Worm (Caenorhabditis elegans) whole organism, mixed stage, embryonic: ENCODE measurements around the gene clec-233.

Experiments used
- M03D4.4 ChIP-seq: sonication (generic microtip); optimal IDR thresholded peaks from 2 replicates; lab custom pipeline; 2017; ENCODE audit warnings: mild to moderate bottlenecking, missing genetic modification characterization, missing compliant biosample characterization
- bed-3 ChIP-seq: fragments of 200-800 bp; sonication (Bioruptor generic); optimal IDR thresholded peaks from 3 replicates; lab custom pipeline; 2018; ENCODE audit warnings: mild to moderate bottlenecking, missing genetic modification characterization, moderate library complexity, missing compliant biosample characterization
- blmp-1 ChIP-seq: fragments of 150-350 bp; optimal IDR thresholded peaks from 2 replicates; lab custom pipeline; 2014; ENCODE audit warnings: missing biosample characterization, missing genetic modification characterization
- ceh-43 ChIP-seq: fragments of 200-800 bp; sonication (Bioruptor generic); optimal IDR thresholded peaks from 2 replicates; lab custom pipeline; 2018; ENCODE audit warnings: mild to moderate bottlenecking, missing genetic modification characterization, moderate library complexity, missing compliant biosample characterization
- ceh-83 ChIP-seq: fragments of 200-800 bp; sonication (Bioruptor generic); optimal IDR thresholded peaks from 2 replicates; lab custom pipeline; 2018; ENCODE audit warnings: mild to moderate bottlenecking, missing genetic modification characterization, missing compliant biosample characterization
- ces-1 ChIP-seq: fragments of 150-350 bp; optimal IDR thresholded peaks from 2 replicates; lab custom pipeline; 2014; ENCODE audit warnings: missing biosample characterization, missing genetic modification reagents, missing genetic modification characterization
- cnd-1 ChIP-seq: fragments of 200-800 bp; sonication (Bioruptor generic); optimal IDR thresholded peaks from 2 replicates; lab custom pipeline; 2018; ENCODE audit warnings: mild to moderate bottlenecking, missing genetic modification characterization, missing compliant biosample characterization
- drap-1 ChIP-seq: fragments of 200-800 bp; sonication (Bioruptor generic); optimal IDR thresholded peaks from 3 replicates; lab custom pipeline; 2018; ENCODE audit warnings: mild to moderate bottlenecking, missing genetic modification characterization, missing compliant biosample characterization
- elt-1 ChIP-seq: sonication (generic microtip); optimal IDR thresholded peaks from 2 replicates; lab custom pipeline; 2017; ENCODE audit warnings: missing genetic modification characterization, mild to moderate bottlenecking, missing compliant biosample characterization, antibody characterized with exemption, moderate library complexity, borderline replicate concordance; ENCODE audit not compliant: insufficient read depth
- elt-3 ChIP-seq: fragments of 150-350 bp; optimal IDR thresholded peaks from 2 replicates; lab custom pipeline; 2014; ENCODE audit warnings: missing biosample characterization, missing genetic modification characterization
- flh-1 ChIP-seq: fragments of 200-800 bp; sonication (Bioruptor generic); optimal IDR thresholded peaks from 2 replicates; lab custom pipeline; 2018; ENCODE audit warnings: mild to moderate bottlenecking, missing genetic modification characterization, moderate library complexity, missing compliant biosample characterization
- lin-13 ChIP-seq: fragments of 150-350 bp; optimal IDR thresholded peaks from 2 replicates; lab custom pipeline; 2014; ENCODE audit warnings: missing biosample characterization, missing genetic modification characterization
- lin-32 ChIP-seq: fragments of 200-800 bp; sonication (Bioruptor generic); optimal IDR thresholded peaks from 2 replicates; lab custom pipeline; 2018; ENCODE audit warnings: mild to moderate bottlenecking, missing genetic modification characterization, missing compliant biosample characterization
- lsy-2 ChIP-seq: fragments of 150-350 bp; optimal IDR thresholded peaks from 2 replicates; lab custom pipeline; 2014; ENCODE audit warnings: missing biosample characterization, missing genetic modification characterization
- mab-5 ChIP-seq: fragments of 150-350 bp; optimal IDR thresholded peaks from 2 replicates; lab custom pipeline; 2014; ENCODE audit warnings: missing biosample characterization, missing genetic modification characterization
- mep-1 ChIP-seq: fragments of 150-350 bp; optimal IDR thresholded peaks from 2 replicates; lab custom pipeline; 2017; ENCODE audit warnings: missing biosample characterization, missing genetic modification reagents, missing genetic modification characterization, inconsistent platforms
- mls-2 ChIP-seq: sonication (generic microtip); optimal IDR thresholded peaks from 2 replicates; lab custom pipeline; 2016; ENCODE audit warnings: mild to moderate bottlenecking, missing genetic modification characterization, moderate library complexity, missing compliant biosample characterization
- nhr-12 ChIP-seq: fragments of 150-350 bp; optimal IDR thresholded peaks from 2 replicates; lab custom pipeline; 2014; ENCODE audit warnings: missing biosample characterization, missing genetic modification characterization
- nhr-2 ChIP-seq: fragments of 150-350 bp; optimal IDR thresholded peaks from 2 replicates; lab custom pipeline; 2014; ENCODE audit warnings: missing biosample characterization, missing genetic modification characterization
- nhr-237 ChIP-seq: fragments of 150-350 bp; optimal IDR thresholded peaks from 2 replicates; lab custom pipeline; 2014; ENCODE audit warnings: missing biosample characterization, missing genetic modification characterization
- nhr-28 ChIP-seq: fragments of 150-350 bp; optimal IDR thresholded peaks from 2 replicates; lab custom pipeline; 2014; ENCODE audit warnings: missing biosample characterization, missing genetic modification characterization
- nhr-76 ChIP-seq: sonication (generic microtip); optimal IDR thresholded peaks from 2 replicates; lab custom pipeline; 2017; ENCODE audit warnings: missing biosample characterization, missing genetic modification characterization
- pha-4 ChIP-seq: fragments of 150-350 bp; optimal IDR thresholded peaks from 2 replicates; lab custom pipeline; 2018; ENCODE audit warnings: missing biosample characterization, missing genetic modification reagents, missing genetic modification characterization
- sem-2 ChIP-seq: fragments of 200-800 bp; sonication (Bioruptor generic); optimal IDR thresholded peaks from 2 replicates; lab custom pipeline; 2018; ENCODE audit warnings: mild to moderate bottlenecking, missing genetic modification characterization, missing compliant biosample characterization
- snpc-4 ChIP-seq: fragments of 150-350 bp; optimal IDR thresholded peaks from 2 replicates; lab custom pipeline; 2014; ENCODE audit warnings: missing biosample characterization, missing genetic modification characterization
- sptf-1 ChIP-seq: sonication (generic microtip); optimal IDR thresholded peaks from 2 replicates; lab custom pipeline; 2017; ENCODE audit warnings: mild to moderate bottlenecking, missing genetic modification characterization, moderate library complexity, missing compliant biosample characterization
- tbx-8 ChIP-seq: fragments of 200-800 bp; sonication (Bioruptor generic); optimal IDR thresholded peaks from 2 replicates; lab custom pipeline; 2018; ENCODE audit warnings: mild to moderate bottlenecking, missing genetic modification characterization, moderate library complexity, missing compliant biosample characterization
- unc-120 ChIP-seq: sonication (generic microtip); optimal IDR thresholded peaks from 2 replicates; lab custom pipeline; 2017; ENCODE audit warnings: missing genetic modification characterization, missing compliant biosample characterization; ENCODE audit not compliant: poor library complexity, severe bottlenecking
- unc-39 ChIP-seq: fragments of 150-350 bp; optimal IDR thresholded peaks from 2 replicates; lab custom pipeline; 2014; ENCODE audit warnings: missing biosample characterization, missing genetic modification characterization
- unc-62 ChIP-seq: fragments of 150-350 bp; optimal IDR thresholded peaks from 2 replicates; lab custom pipeline; 2014; ENCODE audit warnings: missing biosample characterization, missing genetic modification reagents, missing genetic modification characterization
- zip-8 ChIP-seq: fragments of 150-350 bp; optimal IDR thresholded peaks from 2 replicates; lab custom pipeline; 2014; ENCODE audit warnings: missing biosample characterization, missing genetic modification characterization
- ztf-11 ChIP-seq: fragments of 150-350 bp; optimal IDR thresholded peaks from 2 replicates; lab custom pipeline; 2014; ENCODE audit warnings: missing biosample characterization, missing genetic modification characterization

clec-233 gene

ce11 chrV:16198016-16198415, 35.7 kb upstream of the clec-233 start, which contains the start of gene F11A5.5:
F11A5.5 (plus strand) TSS chrV:16198316.
- TF ChIP-seq elt-3 (tag; lab: Kevin White, UChicago) (no peak), mls-2 (no peak), nhr-237 (tag; lab: Kevin White, UChicago) (no peak), nhr-2 (tag; lab: Kevin White, UChicago) (no peak), zip-8 (tag; lab: Kevin White, UChicago) (no peak), lin-13 (no peak), ces-1 (no peak), cnd-1 (tag; lab: Kevin White, UChicago) (no peak), blmp-1 (no peak), unc-62 (GFP tag; lab: Kevin White, UChicago) (no peak), elt-1 (tag; lab: Kevin White, UChicago) (no peak), sem-2 (no peak), pha-4 (no peak), nhr-28 (tag; lab: Kevin White, UChicago) (no peak), nhr-76 (tag; lab: Kevin White, UChicago) (no peak), snpc-4 (tag; lab: Kevin White, UChicago) (no peak), nhr-12 (tag; lab: Kevin White, UChicago) (no peak)

ce11 chrV:16201730-16202129, 32.0 kb upstream of the clec-233 start, which contains the start of gene F11A5.17:
F11A5.17 (plus strand) TSS chrV:16202030.
- TF ChIP-seq nhr-12 (tag; lab: Kevin White, UChicago) (no peak), nhr-76 (tag; lab: Kevin White, UChicago) (no peak), ceh-43 (GFP tag; lab: Kevin White, UChicago) (no peak), snpc-4 (tag; lab: Kevin White, UChicago) (no peak), lin-32 (GFP tag; lab: Kevin White, UChicago) (no peak), drap-1 (GFP tag; lab: Kevin White, UChicago) (no peak), unc-62 (GFP tag; lab: Kevin White, UChicago) (no peak), tbx-8 (GFP tag; lab: Kevin White, UChicago) (no peak), ztf-11 (no peak), flh-1 (GFP tag; lab: Kevin White, UChicago) (no peak), lin-13 (no peak), blmp-1 (no peak), nhr-2 (tag; lab: Kevin White, UChicago) (no peak)

- TF ChIP-seq elt-3 (tag; lab: Kevin White, UChicago) (no peak), mab-5 (tag; lab: Kevin White, UChicago) (no peak), unc-39 (no peak)
- TF ChIP-seq, all 35 proteins: peak for 0
Measured at ce11 chrV:16202618-16203017, 31.1 kb upstream of the clec-233 start, which contains the start of gene F11A5.18. F11A5.18 (plus strand) TSS chrV:16202918.

DNA sequence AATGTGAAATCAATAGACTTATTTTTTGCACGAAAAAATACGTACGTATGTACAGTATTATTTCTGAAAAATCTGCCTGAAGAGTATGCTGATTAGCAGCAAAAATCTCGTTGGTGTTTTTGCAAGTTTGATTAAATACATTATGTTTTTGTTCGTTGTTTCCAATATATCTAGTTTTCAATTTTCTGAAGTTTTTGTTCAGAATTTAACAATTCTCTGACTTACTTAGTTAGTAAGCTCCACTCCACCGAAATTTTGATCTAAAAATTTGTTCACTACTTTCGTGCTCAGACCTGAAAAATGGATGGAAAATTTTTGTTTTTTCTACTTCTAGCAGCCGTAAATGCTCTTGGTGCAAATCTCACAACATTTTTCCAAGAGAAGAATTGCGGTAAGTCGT, 28.8 kb upstream of the clec-233 start, which contains the start of gene irld-26:
TSS of gene irld-26 (plus strand) at position 301 of the 400 bp plus-strand sequence.
- TF ChIP-seq bed-3 (GFP tag; lab: Kevin White, UChicago), result no peak
- TF ChIP-seq, all 35 proteins: peak for 0

DNA sequence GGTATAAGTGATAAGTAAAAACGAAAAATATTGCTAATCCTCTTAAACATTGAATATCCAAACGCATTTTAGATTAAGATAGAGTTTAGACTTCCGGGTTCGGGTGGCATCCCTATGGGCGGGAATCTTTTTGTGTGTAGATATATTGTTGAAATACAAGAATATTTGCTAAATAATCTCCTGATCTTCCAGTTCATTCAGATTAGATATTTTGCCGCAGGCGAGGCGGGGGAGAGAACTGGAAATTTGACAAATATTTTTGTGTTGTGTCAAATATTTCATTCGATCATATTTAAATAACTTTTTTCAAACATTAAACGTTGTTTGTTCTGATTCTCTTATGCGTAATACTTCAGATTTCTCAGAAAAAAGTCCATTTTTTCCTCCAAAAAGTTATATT, 23.9 kb upstream of the clec-233 start, which contains the start of gene oac-15:
TSS of gene oac-15 (minus strand) at position 101 of the 400 bp plus-strand sequence.
- TF ChIP-seq ztf-11 (no peak), flh-1 (GFP tag; lab: Kevin White, UChicago) (no peak), cnd-1 (tag; lab: Kevin White, UChicago) (no peak), M03D4.4 (no peak), nhr-76 (tag; lab: Kevin White, UChicago) (no peak), ceh-83 (GFP tag; lab: Kevin White, UChicago) (no peak), mep-1 (tag; lab: Kevin White, UChicago) (no peak), tbx-8 (GFP tag; lab: Kevin White, UChicago) (no peak), unc-62 (GFP tag; lab: Kevin White, UChicago) (no peak), drap-1 (GFP tag; lab: Kevin White, UChicago) (no peak), unc-120 (no peak), unc-39 (no peak), sptf-1 (tag; lab: Kevin White, UChicago) (no peak), lin-32 (GFP tag; lab: Kevin White, UChicago) (no peak), elt-3 (tag; lab: Kevin White, UChicago) (no peak), bed-3 (GFP tag; lab: Kevin White, UChicago) (no peak), elt-1 (tag; lab: Kevin White, UChicago) (no peak), ceh-43 (GFP tag; lab: Kevin White, UChicago) (no peak), nhr-237 (tag; lab: Kevin White, UChicago) (no peak), lsy-2 (tag; lab: Kevin White, UChicago) (no peak)
